ENCODE assay signal across 4 worm cellular contexts in the genomic region with DNA sequence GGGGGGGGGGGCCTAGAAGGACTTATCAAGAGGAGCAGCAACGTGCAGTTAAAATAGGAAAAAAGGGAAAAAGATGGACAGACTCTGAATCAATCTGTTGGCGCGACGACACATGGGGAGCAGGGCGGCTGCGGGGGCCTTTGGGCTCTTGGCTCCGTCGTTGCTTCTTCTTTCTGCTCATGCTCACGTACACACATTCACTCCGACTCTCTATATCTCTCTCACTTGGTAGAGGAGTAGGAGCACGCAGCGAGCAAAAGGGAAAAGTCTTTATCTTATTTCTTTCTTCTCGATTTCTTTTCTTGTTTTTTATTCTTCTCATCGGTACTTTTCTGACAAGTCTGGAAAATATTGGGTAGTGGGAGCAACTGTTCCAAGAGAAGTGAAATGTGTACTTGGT.
TF ChIP-seq lines count a peak whose summit lies in the region.

No protein-coding gene starts in this region.

TF ChIP-seq in whole organism, L1 larva, 84 proteins besides CTCF, POLR2A, EP300 and RAD21 (continued from another document):
- TF ChIP-seq mdl-1 (tag; optimal IDR thresholded peaks at IDR 0.05; lab: Kevin White, UChicago) (peak in 1 of 2 experiments; percentile 13), zag-1 (tag; optimal IDR thresholded peaks at IDR 0.05; lab: Kevin White, UChicago) (no peak), nhr-12 (tag; optimal IDR thresholded peaks at IDR 0.05; lab: Kevin White, UChicago) (no peak), lin-35 (GFP tag; optimal IDR thresholded peaks at IDR 0.05; lab: Kevin White, UChicago) (peak in 1 of 2 experiments; percentile 23), fkh-10 (GFP tag; optimal IDR thresholded peaks at IDR 0.05; lab: Kevin White, UChicago) (peak; percentile 61), ceh-82 (tag; optimal IDR thresholded peaks at IDR 0.05; lab: Kevin White, UChicago) (peak in 1 of 3 experiments; percentile 63), swsn-7 (tag; optimal IDR thresholded peaks at IDR 0.05; lab: Kevin White, UChicago) (peak; percentile 21), nhr-71 (tag; optimal IDR thresholded peaks at IDR 0.05; lab: Kevin White, UChicago) (peak; percentile 54), nhr-47 (tag; optimal IDR thresholded peaks at IDR 0.05; lab: Kevin White, UChicago) (peak; percentile 38)
TF ChIP-seq in whole organism, L1 larva: peak in this region for 14.

TF ChIP-seq in whole organism, L2 larva, 48 proteins besides CTCF, POLR2A, EP300 and RAD21 (continued from another document):
- TF ChIP-seq unc-55 (GFP tag; optimal IDR thresholded peaks at IDR 0.05; lab: Kevin White, UChicago) (peak; percentile 65), nhr-6 (tag; optimal IDR thresholded peaks at IDR 0.05; lab: Kevin White, UChicago) (no peak), aly-2 (tag; optimal IDR thresholded peaks at IDR 0.05; lab: Kevin White, UChicago) (no peak), mab-5 (tag; optimal IDR thresholded peaks at IDR 0.05; lab: Kevin White, UChicago) (peak; percentile 51), zag-1 (tag; optimal IDR thresholded peaks at IDR 0.05; lab: Kevin White, UChicago) (peak; percentile 65), F13H6.1 (tag; optimal IDR thresholded peaks at IDR 0.05; lab: Kevin White, UChicago) (peak; percentile 63), ama-1 (optimal IDR thresholded peaks at IDR 0.05; lab: Kevin White, UChicago) (no peak), Y55F3AM.14 (GFP tag; optimal IDR thresholded peaks at IDR 0.05; lab: Kevin White, UChicago) (no peak), nhr-129 (tag; optimal IDR thresholded peaks at IDR 0.05; lab: Kevin White, UChicago) (peak; percentile 66), lin-11 (tag; optimal IDR thresholded peaks at IDR 0.05; lab: Kevin White, UChicago) (peak; percentile 29), alr-1 (tag; optimal IDR thresholded peaks at IDR 0.05; lab: Kevin White, UChicago) (no peak), ztf-4 (tag; optimal IDR thresholded peaks at IDR 0.05; lab: Kevin White, UChicago) (peak; percentile 33), dmd-4 (tag; optimal IDR thresholded peaks at IDR 0.05; lab: Kevin White, UChicago) (no peak), gmeb-1 (tag; optimal IDR thresholded peaks at IDR 0.05; lab: Kevin White, UChicago) (no peak)
TF ChIP-seq in whole organism, L2 larva: peak in this region for 12.

TF ChIP-seq in whole organism, L3 larva, 47 proteins besides CTCF, POLR2A, EP300 and RAD21 (continued from another document):
- TF ChIP-seq mml-1 (tag; optimal IDR thresholded peaks at IDR 0.05; lab: Kevin White, UChicago) = no peak
- no peak for TF ChIP-seq mdl-1 (tag; optimal IDR thresholded peaks at IDR 0.05; lab: Kevin White, UChicago)
- TF ChIP-seq fos-1 (tag; optimal IDR thresholded peaks at IDR 0.05; lab: Kevin White, UChicago) = no peak
- TF ChIP-seq lin-15B (tag; optimal IDR thresholded peaks at IDR 0.05; lab: Kevin White, UChicago) = no peak
- TF ChIP-seq ceh-16 (tag; optimal IDR thresholded peaks at IDR 0.05; lab: Kevin White, UChicago) = no peak
- TF ChIP-seq jun-1 (tag; optimal IDR thresholded peaks at IDR 0.05; lab: Kevin White, UChicago) = no peak
- peak; percentile 52 for TF ChIP-seq nfya-1 (tag; optimal IDR thresholded peaks at IDR 0.05; lab: Kevin White, UChicago; ENCODE audit: insufficient read depth)
- no peak for TF ChIP-seq nhr-25 (tag; optimal IDR thresholded peaks at IDR 0.05; lab: Kevin White, UChicago)
- TF ChIP-seq lin-39 (tag; optimal IDR thresholded peaks at IDR 0.05; lab: Kevin White, UChicago) = peak; percentile 62
- TF ChIP-seq snpc-4 (tag; optimal IDR thresholded peaks at IDR 0.05; lab: Kevin White, UChicago) = no peak
- TF ChIP-seq skn-1 (tag; optimal IDR thresholded peaks at IDR 0.05; lab: Kevin White, UChicago) = no peak
- peak; percentile 52 for TF ChIP-seq hmg-11 (tag; optimal IDR thresholded peaks at IDR 0.05; lab: Kevin White, UChicago)
- no peak for TF ChIP-seq aly-2 (tag; optimal IDR thresholded peaks at IDR 0.05; lab: Kevin White, UChicago)
- no peak for TF ChIP-seq nhr-23 (tag; optimal IDR thresholded peaks at IDR 0.05; lab: Kevin White, UChicago)
- no peak for TF ChIP-seq pqm-1 (tag; optimal IDR thresholded peaks at IDR 0.05; lab: Kevin White, UChicago)
- TF ChIP-seq lsy-12 (tag; optimal IDR thresholded peaks at IDR 0.05; lab: Kevin White, UChicago) = no peak
- no peak for TF ChIP-seq ceh-9 (tag; optimal IDR thresholded peaks at IDR 0.05; lab: Kevin White, UChicago)
- TF ChIP-seq pha-4 (tag; optimal IDR thresholded peaks at IDR 0.05; lab: Kevin White, UChicago) = no peak
- no peak for TF ChIP-seq nhr-77 (tag; optimal IDR thresholded peaks at IDR 0.05; lab: Kevin White, UChicago)
- no peak for TF ChIP-seq sea-2 (GFP tag; optimal IDR thresholded peaks at IDR 0.05; lab: Kevin White, UChicago)
- TF ChIP-seq nhr-76 (tag; optimal IDR thresholded peaks at IDR 0.05; lab: Kevin White, UChicago) = no peak
- peak; percentile 12 for TF ChIP-seq fkh-10 (GFP tag; optimal IDR thresholded peaks at IDR 0.05; lab: Kevin White, UChicago)
- TF ChIP-seq ceh-28 (tag; optimal IDR thresholded peaks at IDR 0.05; lab: Kevin White, UChicago) = no peak
TF ChIP-seq in whole organism, L3 larva: peak in this region for 5.

TF ChIP-seq in whole organism, L4 larva, 104 proteins besides CTCF, POLR2A, EP300 and RAD21 (continued from another document and continues in another):
- TF ChIP-seq mxl-2 (GFP tag; conservative IDR thresholded peaks at IDR 0.05; lab: Robert Waterston, UW) (no peak), snpc-1.2 (GFP tag; IDR thresholded peaks at IDR 0.05; lab: Robert Waterston, UW) (no peak), gei-8 (GFP tag; optimal IDR thresholded peaks at IDR 0.05; lab: Kevin White, UChicago) (no peak), lsy-2 (tag; optimal IDR thresholded peaks at IDR 0.05; lab: Kevin White, UChicago) (peak in 1 of 2 experiments; percentile 56), ceh-82 (tag; optimal IDR thresholded peaks at IDR 0.05; lab: Kevin White, UChicago) (no peak), nhr-77 (tag; optimal IDR thresholded peaks at IDR 0.05; lab: Kevin White, UChicago) (no peak), zag-1 (tag; optimal IDR thresholded peaks at IDR 0.05; lab: Kevin White, UChicago) (no peak), Y105C5A.15 (GFP tag; IDR thresholded peaks at IDR 0.05; lab: Robert Waterston, UW) (no peak), ZK546.5 (tag; optimal IDR thresholded peaks at IDR 0.05; lab: Kevin White, UChicago) (no peak), mes-2 (tag; optimal IDR thresholded peaks at IDR 0.05; lab: Kevin White, UChicago; ENCODE audit: poor library complexity, severe bottlenecking) (no peak), ztf-11 (tag; optimal IDR thresholded peaks at IDR 0.05; lab: Kevin White, UChicago) (no peak), nhr-6 (tag; optimal IDR thresholded peaks at IDR 0.05; lab: Kevin White, UChicago) (no peak), daf-12 (tag; optimal IDR thresholded peaks at IDR 0.05; lab: Kevin White, UChicago) (no peak), hif-1 (tag; optimal IDR thresholded peaks at IDR 0.05; lab: Kevin White, UChicago) (peak; percentile 26 to 98), F26F4.8 (GFP tag; conservative IDR thresholded peaks at IDR 0.05; lab: Robert Waterston, UW) (no peak), hlh-11 (tag; optimal IDR thresholded peaks at IDR 0.05; lab: Kevin White, UChicago) (peak; percentile 18), ces-1 (GFP tag; optimal IDR thresholded peaks at IDR 0.05; lab: Kevin White, UChicago) (peak; percentile 3), lir-3 (tag; optimal IDR thresholded peaks at IDR 0.05; lab: Kevin White, UChicago) (no peak), arid-1 (GFP tag; conservative IDR thresholded peaks at IDR 0.05; lab: Robert Waterston, UW) (no peak), ctbp-1 (GFP tag; IDR thresholded peaks at IDR 0.05; lab: Robert Waterston, UW) (peak; percentile 66), nhr-10 (tag; optimal IDR thresholded peaks at IDR 0.05; lab: Kevin White, UChicago) (no peak), daf-8 (GFP tag; IDR thresholded peaks at IDR 0.05; lab: Robert Waterston, UW) (no peak), ZK337.2 (GFP tag; IDR thresholded peaks at IDR 0.05; lab: Robert Waterston, UW) (no peak), dmd-6 (GFP tag; IDR thresholded peaks at IDR 0.05; lab: Robert Waterston, UW) (peak; percentile 17; the same call in 1 of the 2 replicates), tag-97 (GFP tag; IDR thresholded peaks at IDR 0.05; lab: Robert Waterston, UW) (no peak), Y48G9A.11 (GFP tag; IDR thresholded peaks at IDR 0.05; lab: Robert Waterston, UW) (no peak), hlh-30 (tag; optimal IDR thresholded peaks at IDR 0.05; lab: Kevin White, UChicago; ENCODE audit: insufficient read depth) (no peak), zfp-2 (tag; optimal IDR thresholded peaks at IDR 0.05; lab: Kevin White, UChicago) (no peak), dmd-8 (GFP tag; IDR thresholded peaks at IDR 0.05; lab: Robert Waterston, UW) (no peak), zip-2 (tag; optimal IDR thresholded peaks at IDR 0.05; lab: Kevin White, UChicago) (no peak), pha-4 (GFP tag; IDR thresholded peaks at IDR 0.05; lab: Robert Waterston, UW) (no peak), pha-4 (tag; optimal IDR thresholded peaks at IDR 0.05; lab: Kevin White, UChicago) (no peak), ceh-20 (GFP tag; IDR thresholded peaks at IDR 0.05; lab: Robert Waterston, UW) (0 out of 2 replicates have a peak, but pooled peaks have one; percentile 51), nhr-102 (tag; optimal IDR thresholded peaks at IDR 0.05; lab: Kevin White, UChicago) (no peak), zip-11 (GFP tag; IDR thresholded peaks at IDR 0.05; lab: Robert Waterston, UW) (no peak), lin-29 (GFP tag; IDR thresholded peaks at IDR 0.05; lab: Robert Waterston, UW) (no peak), mdt-29 (GFP tag; IDR thresholded peaks at IDR 0.05; lab: Robert Waterston, UW) (no peak), rbr-2 (tag; optimal IDR thresholded peaks at IDR 0.05; lab: Kevin White, UChicago) (peak; percentile 25), Y5F2A.4 (GFP tag; optimal IDR thresholded peaks at IDR 0.05; lab: Kevin White, UChicago) (no peak), T26A8.4 (GFP tag; IDR thresholded peaks at IDR 0.05; lab: Robert Waterston, UW) (no peak), lin-38 (GFP tag; IDR thresholded peaks at IDR 0.05; lab: Robert Waterston, UW) (no peak), R02D3.7 (tag; optimal IDR thresholded peaks at IDR 0.05; lab: Kevin White, UChicago) (no peak), Y75B8A.6 (GFP tag; IDR thresholded peaks at IDR 0.05; lab: Robert Waterston, UW) (no peak), fkh-10 (GFP tag; optimal IDR thresholded peaks at IDR 0.05; lab: Kevin White, UChicago) (peak; percentile 8), unc-130 (GFP tag; optimal IDR thresholded peaks at IDR 0.05; lab: Kevin White, UChicago) (no peak), lin-13 (GFP tag; optimal IDR thresholded peaks at IDR 0.05; lab: Kevin White, UChicago) (no peak), ceh-28 (tag; optimal IDR thresholded peaks at IDR 0.05; lab: Kevin White, UChicago) (no peak), pqm-1 (tag; optimal IDR thresholded peaks at IDR 0.05; lab: Kevin White, UChicago) (no peak), T20F7.1 (GFP tag; optimal IDR thresholded peaks at IDR 0.05; lab: Kevin White, UChicago) (no peak), F10B5.3 (tag; optimal IDR thresholded peaks at IDR 0.05; lab: Kevin White, UChicago) (no peak), unc-39 (tag; optimal IDR thresholded peaks at IDR 0.05; lab: Kevin White, UChicago) (no peak), F49E8.2 (tag; optimal IDR thresholded peaks at IDR 0.05; lab: Kevin White, UChicago; ENCODE audit: borderline replicate concordance) (no peak), nhr-111 (GFP tag; optimal IDR thresholded peaks at IDR 0.05; lab: Kevin White, UChicago) (no peak), skn-1 (tag; optimal IDR thresholded peaks at IDR 0.05; lab: Kevin White, UChicago) (no peak), dmd-9 (GFP tag; IDR thresholded peaks at IDR 0.05; lab: Robert Waterston, UW) (no peak), daf-19 (GFP tag; conservative IDR thresholded peaks at IDR 0.05; lab: Robert Waterston, UW) (no peak), ama-1 (optimal IDR thresholded peaks at IDR 0.05; lab: Kevin White, UChicago) (no peak), dpl-1 (GFP tag; optimal IDR thresholded peaks at IDR 0.05; lab: Kevin White, UChicago) (no peak), vab-7 (GFP tag; IDR thresholded peaks at IDR 0.05; lab: Robert Waterston, UW) (no peak), cey-2 (tag; optimal IDR thresholded peaks at IDR 0.05; lab: Kevin White, UChicago; ENCODE audit: borderline replicate concordance, insufficient read depth) (no peak), nhr-41 (GFP tag; IDR thresholded peaks at IDR 0.05; lab: Robert Waterston, UW) (no peak), aly-2 (tag; optimal IDR thresholded peaks at IDR 0.05; lab: Kevin White, UChicago) (no peak), saeg-2 (GFP tag; IDR thresholded peaks at IDR 0.05; lab: Robert Waterston, UW) (no peak), ceh-32 (tag; optimal IDR thresholded peaks at IDR 0.05; lab: Kevin White, UChicago; ENCODE audit: poor library complexity) (no peak), dve-1 (tag; optimal IDR thresholded peaks at IDR 0.05; lab: Kevin White, UChicago; ENCODE audit: insufficient read depth) (no peak), egl-43 (GFP tag; IDR thresholded peaks at IDR 0.05; lab: Robert Waterston, UW) (no peak), set-16 (GFP tag; IDR thresholded peaks at IDR 0.05; lab: Robert Waterston, UW) (peak; percentile 63; the same call in 1 of the 2 replicates), attf-4 (tag; optimal IDR thresholded peaks at IDR 0.05; lab: Kevin White, UChicago) (no peak), fos-1 (tag; optimal IDR thresholded peaks at IDR 0.05; lab: Kevin White, UChicago) (no peak), nhr-48 (tag; optimal IDR thresholded peaks at IDR 0.05; lab: Kevin White, UChicago) (no peak), F37D6.2 (tag; optimal IDR thresholded peaks at IDR 0.05; lab: Kevin White, UChicago) (no peak), F44E2.7 (GFP tag; IDR thresholded peaks at IDR 0.05; lab: Robert Waterston, UW) (no peak), D1046.2 (GFP tag; IDR thresholded peaks at IDR 0.05; lab: Robert Waterston, UW) (no peak), hmg-1.1 (GFP tag; IDR thresholded peaks at IDR 0.05; lab: Robert Waterston, UW) (peak; percentile 72), tra-1 (GFP tag; IDR thresholded peaks at IDR 0.05; lab: Robert Waterston, UW) (no peak), lin-15B (tag; optimal IDR thresholded peaks at IDR 0.05; lab: Kevin White, UChicago) (no peak), snpc-4 (tag; optimal IDR thresholded peaks at IDR 0.05; lab: Kevin White, UChicago) (no peak), spr-3 (GFP tag; optimal IDR thresholded peaks at IDR 0.05; lab: Kevin White, UChicago) (no peak), mdl-1 (tag; optimal IDR thresholded peaks at IDR 0.05; lab: Kevin White, UChicago) (peak in 1 of 2 experiments; percentile 42), madf-9 (GFP tag; conservative IDR thresholded peaks at IDR 0.05; lab: Robert Waterston, UW) (no peak), zfp-3 (GFP tag; conservative IDR thresholded peaks at IDR 0.05; lab: Robert Waterston, UW) (no peak), ceh-62 (tag; optimal IDR thresholded peaks at IDR 0.05; lab: Kevin White, UChicago) (no peak), mep-1 (tag; optimal IDR thresholded peaks at IDR 0.05; lab: Kevin White, UChicago) (peak; percentile 34), mxl-3 (GFP tag; optimal IDR thresholded peaks at IDR 0.05; lab: Kevin White, UChicago) (no peak), ztf-7 (tag; optimal IDR thresholded peaks at IDR 0.05; lab: Kevin White, UChicago) (no peak), egl-27 (tag; optimal IDR thresholded peaks at IDR 0.05; lab: Kevin White, UChicago) (no peak), lim-7 (GFP tag; IDR thresholded peaks at IDR 0.05; lab: Robert Waterston, UW) (no peak), nhr-42 (GFP tag; IDR thresholded peaks at IDR 0.05; lab: Robert Waterston, UW) (no peak), nhr-11 (tag; optimal IDR thresholded peaks at IDR 0.05; lab: Kevin White, UChicago) (peak; percentile 13), sdz-12 (GFP tag; optimal IDR thresholded peaks at IDR 0.05; lab: Kevin White, UChicago) (no peak)
